Worm (Caenorhabditis elegans): ENCODE data around the gene C44C11.6.

The C44C11.6 gene

DNA sequence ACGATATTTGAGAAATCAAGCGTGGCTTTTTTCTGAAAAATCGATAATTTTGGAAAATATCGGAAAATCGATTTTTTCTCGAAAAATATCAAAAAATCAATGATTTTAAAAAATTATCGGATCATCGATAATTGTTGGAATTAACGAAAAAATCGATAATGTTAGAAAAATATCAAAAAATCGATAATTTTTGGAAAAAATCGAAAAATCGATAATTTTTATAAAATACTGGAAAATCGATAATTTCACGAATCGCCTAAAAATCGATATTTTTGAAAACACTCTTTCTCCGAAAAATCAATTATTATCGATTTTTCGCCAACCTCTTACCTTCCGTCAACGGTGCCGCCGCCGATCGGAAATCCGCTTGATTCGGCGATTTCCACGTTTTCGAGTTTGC, 43.4 kb upstream of the C44C11.6 start:
- no peak for TF ChIP-seq C17E4.6 (GFP tag; IDR thresholded peaks at IDR 0.05)
- no peak for TF ChIP-seq xnd-1 (tag; optimal IDR thresholded peaks at IDR 0.05)

DNA sequence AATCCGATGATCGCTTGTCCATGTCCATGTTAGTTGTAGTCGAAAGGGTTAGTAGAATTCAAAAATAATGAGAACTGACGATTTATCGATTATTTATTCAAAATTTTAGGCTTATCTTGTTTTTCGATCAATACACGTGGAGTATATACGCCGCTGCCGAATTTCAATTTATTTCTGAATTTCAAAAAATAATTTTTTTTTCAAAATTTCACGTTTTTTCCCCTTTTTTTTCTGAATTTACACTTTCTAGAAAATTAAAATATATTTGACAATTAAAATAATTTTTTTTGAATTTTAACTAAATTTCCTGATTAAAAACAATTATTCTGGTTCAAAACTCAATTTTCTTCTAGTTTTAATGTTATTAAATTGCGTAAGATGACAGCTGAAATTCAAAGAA, 42.3 kb upstream of the C44C11.6 start, which contains the start of gene C50E10.1:
TSS of gene C50E10.1 (minus strand) at position 101 of the 400 bp plus-strand sequence.
- TF ChIP-seq B0261.1 (tag; optimal IDR thresholded peaks at IDR 0.05) (no peak), lin-35 (GFP tag; optimal IDR thresholded peaks at IDR 0.05) (no peak), T07F8.4 (tag; optimal IDR thresholded peaks at IDR 0.05) (no peak), efl-1 (GFP tag; optimal IDR thresholded peaks at IDR 0.05) (no peak), sea-2 (GFP tag; IDR thresholded peaks at IDR 0.05) (no peak), let-607 (tag; optimal IDR thresholded peaks at IDR 0.05) (no peak)

DNA sequence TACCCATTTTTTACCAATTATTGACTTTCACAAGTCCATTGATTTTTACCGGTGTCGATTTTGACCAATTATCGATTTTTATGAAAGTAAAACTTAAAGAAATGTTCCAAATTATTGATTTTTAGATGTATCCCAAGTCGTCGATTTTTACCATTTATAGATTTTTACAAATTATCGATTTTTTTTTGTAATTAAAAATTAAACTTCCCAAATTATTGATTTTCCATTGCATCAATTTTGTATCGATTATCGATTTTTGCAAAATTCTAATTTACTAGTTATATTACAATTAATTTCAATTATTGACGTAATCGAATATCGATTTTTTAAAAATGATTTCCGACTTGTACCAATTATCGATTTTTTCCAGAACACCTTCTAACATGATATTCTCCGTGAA, 41.5 kb upstream of the C44C11.6 start, which contains the start of gene sre-50:
TSS of gene sre-50 (plus strand) at position 384 of the 400 bp plus-strand sequence.
- TF ChIP-seq tbx-9 (tag; optimal IDR thresholded peaks at IDR 0.05; ENCODE audit: borderline replicate concordance), result no peak
- TF ChIP-seq akir-1 (GFP tag; optimal IDR thresholded peaks at IDR 0.05), result no peak
- no peak for TF ChIP-seq gei-17 (GFP tag; optimal IDR thresholded peaks at IDR 0.05)
- TF ChIP-seq die-1 (tag; optimal IDR thresholded peaks at IDR 0.05), result no peak
- TF ChIP-seq let-607 (tag; optimal IDR thresholded peaks at IDR 0.05), result no peak
- TF ChIP-seq Y67H2A.10 (GFP tag; conservative IDR thresholded peaks at IDR 0.05), result no peak
- TF ChIP-seq dox-1 (GFP tag; IDR thresholded peaks at IDR 0.05), result no peak
- no peak for TF ChIP-seq zim-3 (tag; optimal IDR thresholded peaks at IDR 0.05)
- TF ChIP-seq lsl-1 (GFP tag; optimal IDR thresholded peaks at IDR 0.05), result no peak
- no peak for TF ChIP-seq mxl-1 (tag; optimal IDR thresholded peaks at IDR 0.05)

DNA sequence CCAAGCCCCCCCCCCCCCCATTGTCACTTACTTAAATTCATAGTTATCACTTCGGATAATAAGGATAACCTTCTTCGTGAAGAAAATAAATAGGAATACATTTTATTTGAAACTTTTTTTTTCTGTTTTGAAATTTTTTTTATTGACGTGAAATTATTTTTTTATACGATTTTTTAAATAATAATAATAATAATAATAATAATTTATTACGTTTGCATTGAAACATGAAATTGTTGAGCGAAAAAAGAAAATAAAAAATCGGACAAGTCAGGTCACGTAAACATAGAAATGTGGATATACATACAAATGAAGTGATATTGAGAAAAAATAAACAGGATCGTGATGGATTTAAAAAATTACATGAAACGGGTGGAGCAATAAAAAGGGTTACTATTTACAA, 35.0 kb upstream of the C44C11.6 start, which contains the start of gene C50E10.2:
TSS of gene C50E10.2 (minus strand) at position 101 of the 400 bp plus-strand sequence.
- TF ChIP-seq lin-40 (tag; optimal IDR thresholded peaks at IDR 0.05) (no peak), madf-3 (GFP tag; IDR thresholded peaks at IDR 0.05) (no peak), hlh-26 (GFP tag; conservative IDR thresholded peaks at IDR 0.05) (no peak), hrde-1 (tag; optimal IDR thresholded peaks at IDR 0.05; ENCODE audit: borderline replicate concordance) (no peak), cebp-2 (GFP tag; IDR thresholded peaks at IDR 0.05) (no peak), atf-7 (tag; optimal IDR thresholded peaks at IDR 0.05) (no peak), ceh-100 (GFP tag; IDR thresholded peaks at IDR 0.05) (no peak), akir-1 (GFP tag; optimal IDR thresholded peaks at IDR 0.05) (no peak), bed-1 (GFP tag; IDR thresholded peaks at IDR 0.05) (no peak)

DNA sequence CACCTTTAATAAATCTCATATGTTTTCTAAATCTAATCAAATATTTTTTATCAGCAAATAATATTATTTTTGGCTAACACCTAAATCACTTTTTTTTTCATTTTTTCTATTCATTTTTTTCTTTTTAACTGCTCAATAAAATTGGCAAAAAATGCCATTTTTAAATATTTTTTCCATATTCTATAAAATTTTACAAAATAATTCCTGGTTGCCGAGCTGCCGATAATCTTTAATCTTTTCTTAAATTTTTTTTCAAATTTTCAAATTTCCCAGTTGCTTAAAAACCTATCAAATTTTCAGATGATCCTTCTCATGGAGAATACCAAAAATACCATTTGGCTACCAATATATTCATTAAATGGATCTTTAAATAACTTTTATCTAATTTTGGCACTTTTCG, 33.0 kb upstream of the C44C11.6 start, which contains the start of gene sre-51:
TSS of gene sre-51 (plus strand) at position 301 of the 400 bp plus-strand sequence.
- TF ChIP-seq F39B2.1 (GFP tag; IDR thresholded peaks at IDR 0.05), result no peak
- TF ChIP-seq madf-6 (GFP tag; IDR thresholded peaks at IDR 0.05), result no peak
- TF ChIP-seq ceh-27 (GFP tag; optimal IDR thresholded peaks at IDR 0.05), result no peak
- no peak for TF ChIP-seq cebp-2 (GFP tag; IDR thresholded peaks at IDR 0.05)
- TF ChIP-seq D2030.7 (GFP tag; IDR thresholded peaks at IDR 0.05), result no peak
- no peak for TF ChIP-seq ztf-3 (GFP tag; optimal IDR thresholded peaks at IDR 0.05)
- TF ChIP-seq sea-2 (GFP tag; IDR thresholded peaks at IDR 0.05), result no peak
- no peak for TF ChIP-seq fkh-3 (tag; optimal IDR thresholded peaks at IDR 0.05)
- TF ChIP-seq dpff-1 (tag; optimal IDR thresholded peaks at IDR 0.05), result no peak
- no peak for TF ChIP-seq sdz-38 (tag; optimal IDR thresholded peaks at IDR 0.05)
- TF ChIP-seq snpc-1.3 (tag; optimal IDR thresholded peaks at IDR 0.05; ENCODE audit: insufficient read depth), result no peak
- no peak for TF ChIP-seq lir-1 (GFP tag; conservative IDR thresholded peaks at IDR 0.05)
- TF ChIP-seq lsy-27 (tag; optimal IDR thresholded peaks at IDR 0.05; ENCODE audit: borderline replicate concordance, insufficient read depth), result no peak
- TF ChIP-seq nhr-80 (tag; optimal IDR thresholded peaks at IDR 0.05), result no peak
- TF ChIP-seq F37B4.10 (GFP tag; IDR thresholded peaks at IDR 0.05), result no peak

Measured in whole organism, young adult.